Fruit fly (Drosophila melanogaster): ENCODE results near the gene sfl.

- TF ChIP-seq Myc (optimal IDR thresholded peaks at IDR 0.05) (no peak), h (optimal IDR thresholded peaks at IDR 0.05) (no peak), psq (optimal IDR thresholded peaks at IDR 0.05) (no peak)
Measured at dm6 chr3L:6552968-6553402, 57.5 kb downstream of the sfl start.
